Worm (Caenorhabditis elegans) whole organism, midembryonic: ENCODE data around the gene R09H3.3.

ENCODE experiments used
- T22C8.4 ChIP-seq: fragments of 200-800 bp; sonication (Bioruptor generic); IDR thresholded peaks from 2 replicates; pipeline ENCODE4 v1.3.6; 2022; ENCODE audit warnings: missing genetic modification characterization, missing compliant biosample characterization
- cog-1 ChIP-seq: sonication (generic microtip); optimal IDR thresholded peaks from 2 replicates; lab custom pipeline; 2016; ENCODE audit warnings: missing genetic modification characterization, missing compliant biosample characterization
- flt-1 ChIP-seq: fragments of 200-800 bp; sonication (Bioruptor generic); IDR thresholded peaks from 2 replicates; pipeline ENCODE4 v1.3.6; 2022; ENCODE audit warnings: missing genetic modification characterization, missing compliant biosample characterization
- klf-2 ChIP-seq: fragments of 200-800 bp; sonication (Bioruptor generic); conservative IDR thresholded peaks from 2 replicates; pipeline ENCODE4 v1.3.6; 2022; ENCODE audit warnings: missing genetic modification reagents, missing genetic modification characterization, missing compliant biosample characterization
- med-1 ChIP-seq: sonication (generic microtip); optimal IDR thresholded peaks from 2 replicates; lab custom pipeline; 2017; ENCODE audit warnings: missing genetic modification characterization, mild to moderate bottlenecking, missing compliant biosample characterization, antibody characterized with exemption, missing genetic modification reagents; ENCODE audit not compliant: insufficient read depth
- ref-1 ChIP-seq: fragments of 200-800 bp; sonication (Bioruptor generic); conservative IDR thresholded peaks from 2 replicates; pipeline ENCODE4 v1.3.6; 2022; ENCODE audit warnings: missing genetic modification reagents, missing genetic modification characterization, missing compliant biosample characterization
- tab-1 ChIP-seq: fragments of 200-800 bp; sonication (Bioruptor generic); IDR thresholded peaks from 2 replicates; pipeline ENCODE4 v1.3.6; 2022; ENCODE audit warnings: missing genetic modification characterization, missing compliant biosample characterization
- ztf-23 ChIP-seq: fragments of 200-800 bp; sonication (Bioruptor generic); IDR thresholded peaks from 2 replicates; pipeline ENCODE4 v1.3.6; 2022; ENCODE audit warnings: missing genetic modification reagents, missing genetic modification characterization, missing compliant biosample characterization
- ztf-29 ChIP-seq: fragments of 200-800 bp; sonication (Bioruptor generic); IDR thresholded peaks from 2 replicates; pipeline ENCODE4 v1.3.6; 2022; ENCODE audit warnings: missing genetic modification reagents, missing genetic modification characterization, missing compliant biosample characterization

DNA sequence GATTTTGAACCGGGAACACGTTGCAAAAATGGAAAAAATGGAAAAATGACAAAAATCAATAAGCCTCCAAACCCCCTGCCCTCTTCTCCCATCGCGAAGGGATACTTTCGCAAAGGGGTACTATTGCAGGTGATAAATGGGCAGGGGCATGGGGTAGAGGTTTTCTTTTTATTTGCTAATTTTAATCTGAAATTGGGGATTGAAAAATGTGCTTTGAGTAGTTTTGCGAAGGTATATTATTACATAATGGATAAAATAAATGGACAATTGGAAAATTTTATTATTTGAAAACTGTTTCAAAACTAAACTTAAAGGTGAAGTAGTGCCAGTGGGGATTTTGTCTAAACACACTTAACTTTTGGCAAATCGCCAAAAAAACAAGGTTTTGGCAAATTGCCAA, 41.6 kb downstream of the R09H3.3 start:
- TF ChIP-seq cog-1 (tag; lab: Kevin White, UChicago) (peak; percentile 92), klf-2 (GFP tag; lab: Robert Waterston, UW) (peak; percentile 67), ztf-29 (GFP tag; lab: Robert Waterston, UW) (no peak), flt-1 (GFP tag; lab: Robert Waterston, UW) (peak; percentile 82), ref-1 (GFP tag; lab: Robert Waterston, UW) (no peak), ztf-23 (GFP tag; lab: Robert Waterston, UW) (peak; percentile 91), tab-1 (GFP tag; lab: Robert Waterston, UW) (no peak), med-1 (GFP tag; lab: Kevin White, UChicago) (peak; percentile 26), T22C8.4 (GFP tag; lab: Robert Waterston, UW) (peak; percentile 99)
